Worm (Caenorhabditis elegans) whole organism, dauer: ENCODE results near the gene str-43.

Source experiments
- unc-62 ChIP-seq: sonication (generic microtip); optimal IDR thresholded peaks from 2 replicates; lab custom pipeline; 2017; ENCODE audit warnings: missing biosample characterization, missing genetic modification reagents, missing genetic modification characterization

Gene str-43

DNA sequence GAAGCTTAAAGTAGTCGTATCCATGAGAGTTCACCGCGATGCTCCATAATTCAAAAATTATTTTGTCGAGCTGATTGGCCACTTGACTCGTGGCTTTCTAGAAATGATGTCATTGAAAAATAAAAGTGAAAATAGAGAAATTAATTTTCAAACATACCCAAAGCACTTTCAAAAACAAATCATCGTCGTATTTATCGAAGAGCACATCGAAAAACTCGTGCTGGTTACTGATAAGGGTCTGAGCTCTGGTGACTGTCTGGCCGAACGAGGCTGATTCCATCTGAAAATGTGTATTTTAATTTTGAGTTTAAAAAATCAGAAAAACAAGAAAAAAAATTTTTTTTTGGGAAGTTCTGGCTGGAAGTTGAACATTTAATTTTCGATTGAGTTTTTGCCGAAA is 39.6 kb downstream of the str-43 start:
- no peak for TF ChIP-seq unc-62

DNA sequence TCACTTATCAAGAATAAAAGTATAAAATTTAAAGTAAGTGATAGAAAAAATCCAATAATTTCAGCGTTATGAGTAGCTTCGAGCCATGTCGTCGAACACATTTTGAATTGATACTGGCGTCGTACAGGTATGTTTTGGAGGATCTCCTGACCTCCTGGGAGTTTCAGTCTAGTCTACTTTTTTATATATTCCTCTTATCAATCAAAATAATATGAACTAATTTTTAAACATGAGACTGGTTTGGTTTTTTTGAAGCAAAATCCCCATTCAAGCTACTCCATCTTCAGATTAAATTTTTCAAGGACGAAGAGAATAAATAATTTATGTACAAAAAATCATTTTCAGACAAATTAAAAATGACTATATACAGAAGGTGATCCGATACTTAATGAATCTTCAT is 40.1 kb downstream of the str-43 start, which contains the start of gene str-101:
Gene str-101, minus strand, starts transcription at position 101 of the 400 bp plus-strand sequence.
- no peak for TF ChIP-seq unc-62

DNA sequence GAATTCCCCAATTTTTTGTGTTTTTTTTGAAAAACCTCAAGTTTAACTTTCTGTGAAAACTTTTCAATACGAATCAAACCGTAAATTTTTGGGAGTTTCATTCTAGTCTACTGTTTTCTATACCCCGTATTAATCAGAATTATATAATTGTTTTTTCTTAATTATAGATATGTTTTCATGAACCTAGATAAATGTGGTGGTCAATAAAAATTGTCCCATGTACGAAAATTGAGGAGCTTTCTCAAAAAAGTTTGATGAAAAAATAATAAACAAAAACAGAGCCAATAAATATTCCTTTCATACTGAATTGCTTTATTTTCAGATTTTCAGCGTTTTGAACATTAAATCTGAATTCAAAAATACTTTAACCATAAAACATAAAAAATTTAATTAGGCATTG is 41.5 kb downstream of the str-43 start, which contains the start of gene Y6E2A.1:
Gene Y6E2A.1, minus strand, starts transcription at position 101 of the 400 bp plus-strand sequence.
- TF ChIP-seq unc-62, result no peak

DNA sequence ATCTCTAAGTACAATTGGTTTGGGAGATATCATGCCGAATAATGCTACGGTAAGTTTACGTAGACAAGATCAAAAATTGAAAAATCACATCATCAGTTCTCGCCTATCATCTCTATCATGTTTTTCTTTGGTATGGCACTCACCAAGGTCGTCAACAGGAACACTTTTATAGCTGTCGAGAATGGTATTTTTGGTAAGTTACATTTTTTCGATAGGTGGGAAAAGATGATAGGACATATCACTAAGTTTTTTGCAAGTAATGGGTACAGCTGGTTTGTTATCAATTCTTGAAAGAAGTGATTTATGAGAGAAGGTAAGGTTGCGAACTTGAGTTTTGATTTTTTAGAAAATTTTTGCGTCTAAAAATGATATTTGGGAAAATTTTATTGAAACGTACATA is 44.0 kb downstream of the str-43 start:
- no peak for TF ChIP-seq unc-62

DNA sequence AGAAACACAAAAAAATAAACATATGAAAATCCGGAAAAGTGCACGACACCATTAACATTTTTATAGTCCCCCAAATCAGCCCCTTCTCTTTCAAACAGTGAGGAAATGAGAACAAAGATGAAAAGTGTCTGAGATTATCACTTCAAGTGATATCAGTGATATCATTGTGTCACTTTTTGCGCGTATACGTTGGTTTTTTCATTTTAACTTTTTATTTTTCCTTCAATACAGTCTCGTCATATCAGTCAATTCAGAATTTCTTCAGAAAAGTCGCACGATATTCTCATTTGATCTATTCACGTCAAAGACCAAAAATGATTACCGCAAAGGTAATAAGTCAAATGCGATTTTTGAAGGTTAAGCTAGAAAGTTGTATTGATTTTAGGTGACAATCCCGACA is 47.2 kb downstream of the str-43 start, which contains the start of gene twk-34:
Gene twk-34, plus strand, starts transcription at position 216 of the 400 bp plus-strand sequence.
- no peak for TF ChIP-seq unc-62

DNA sequence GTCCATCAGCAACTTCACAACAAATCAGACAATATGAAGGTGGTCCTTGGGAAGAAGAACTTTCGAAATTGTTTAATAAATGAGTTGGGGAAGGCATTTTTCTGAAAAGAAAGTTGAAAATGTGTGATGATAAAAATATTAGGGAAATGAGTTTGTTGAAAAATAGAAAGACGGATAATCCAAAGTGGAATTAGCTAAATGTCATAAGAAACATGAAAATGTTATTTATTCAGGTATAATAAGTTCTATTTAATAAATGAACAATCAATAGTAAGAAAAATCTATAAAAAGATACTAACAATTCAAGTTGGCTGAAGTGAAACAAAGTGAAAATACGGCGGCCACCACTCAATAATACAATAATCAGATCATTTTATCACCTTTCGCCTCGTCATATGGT is 49.7 kb downstream of the str-43 start, which contains the start of gene nhr-53:
Gene nhr-53, minus strand, starts transcription at position 101 of the 400 bp plus-strand sequence.
- no peak for TF ChIP-seq unc-62
